Fruit fly (Drosophila melanogaster) S2 (cell line): Measurements from ENCODE around the gene CG11889.

ENCODE experiments used
- CG8478 ChIP-seq: fragments of >200 bp; optimal IDR thresholded peaks from 2 replicates; lab custom pipeline; 2018
- CTCF ChIP-seq, 2 experiments: fragments of >200 bp; optimal IDR thresholded peaks; 2 replicates each; lab custom pipeline; 2018

CG11889 gene

DNA sequence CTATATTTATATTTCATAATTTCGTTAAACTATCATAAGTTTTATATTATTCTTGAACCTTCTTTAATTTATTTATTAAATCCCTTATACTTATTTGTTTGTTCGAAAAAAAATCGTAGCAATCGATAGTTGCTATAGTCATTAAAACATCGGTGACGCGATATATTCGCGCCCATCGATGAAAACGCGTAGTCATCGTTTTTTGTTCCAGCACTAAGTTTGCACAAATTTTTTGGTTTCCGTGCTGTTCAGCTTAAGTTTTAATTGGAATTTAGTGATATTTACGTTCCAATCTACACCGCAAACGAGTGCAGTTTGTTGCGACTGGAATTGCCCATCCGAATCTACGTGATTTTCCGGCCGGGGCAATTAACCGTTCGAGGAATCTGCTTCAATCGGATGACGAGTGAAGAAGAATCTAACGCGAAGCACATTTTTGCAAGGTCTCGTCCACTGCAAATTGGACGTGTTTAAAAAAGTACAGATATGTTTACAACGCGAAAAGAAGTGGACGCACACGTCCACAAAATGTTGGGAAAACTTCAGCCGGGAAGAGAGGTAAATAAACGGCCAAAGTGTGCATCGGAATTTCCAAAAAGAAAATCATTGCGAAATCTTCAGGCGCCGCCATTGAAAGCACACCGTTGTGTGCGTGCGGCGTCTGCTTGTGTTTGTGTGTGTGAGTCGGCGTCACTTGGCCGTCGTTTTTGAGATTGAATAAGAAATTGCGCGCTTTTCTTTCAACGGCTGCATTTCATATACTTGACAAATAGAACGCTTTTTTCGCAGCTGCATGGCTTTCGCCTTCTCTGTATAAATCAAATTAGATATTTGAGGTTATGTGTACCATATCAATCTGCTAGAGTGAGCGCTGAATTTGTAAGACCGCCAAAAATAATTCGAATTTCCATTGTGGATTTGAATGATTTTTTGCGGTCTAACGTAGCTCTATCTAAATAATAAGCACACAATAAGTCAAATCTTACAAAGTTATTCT lies 20.6 kb upstream of the CG11889 start, which contains the start of gene Nup358:
Gene Nup358, plus strand, starts transcription at position 204 of the 997 bp plus-strand sequence.
- TF ChIP-seq CTCF (optimal IDR thresholded peaks at IDR 0.05; lab: Kevin White, UChicago): peak; percentile 8 to 30
- TF ChIP-seq CG8478 (lab: Kevin White, UChicago): no peak

DNA sequence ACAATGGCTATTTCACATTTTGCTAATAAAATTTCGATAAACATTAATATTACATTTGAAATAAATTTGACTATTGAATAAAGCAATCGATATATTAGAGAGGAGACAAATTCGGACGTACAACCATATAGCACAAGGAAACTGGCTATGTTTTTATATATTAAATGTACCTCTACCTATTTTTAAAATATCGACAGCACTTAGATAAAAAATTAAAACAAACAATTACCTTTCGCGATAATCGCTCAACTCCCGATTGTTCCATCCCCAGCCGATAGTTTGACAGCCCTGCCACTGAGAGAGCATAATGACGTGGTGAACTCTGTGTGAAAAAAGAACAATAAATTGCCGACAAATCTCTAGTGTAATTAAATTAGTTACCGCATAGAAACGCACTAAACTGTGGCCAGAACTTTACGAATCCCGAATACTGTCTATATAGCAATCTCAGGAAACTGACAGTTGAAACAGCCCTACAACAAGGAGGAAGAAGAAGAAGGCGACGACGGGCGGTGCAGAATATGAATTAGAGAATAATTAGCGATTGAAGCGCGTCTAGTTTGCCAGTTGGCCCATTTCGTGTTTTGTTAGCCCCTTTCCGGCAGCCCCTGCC lies 11.3 kb upstream of the CG11889 start, which contains the start of gene CG11857:
Gene CG11857, plus strand, starts transcription at position 271 of the 613 bp plus-strand sequence.
- peak; percentile 7 to 17 for TF ChIP-seq CTCF (optimal IDR thresholded peaks at IDR 0.05; lab: Kevin White, UChicago)
- no peak for TF ChIP-seq CG8478 (lab: Kevin White, UChicago)

DNA sequence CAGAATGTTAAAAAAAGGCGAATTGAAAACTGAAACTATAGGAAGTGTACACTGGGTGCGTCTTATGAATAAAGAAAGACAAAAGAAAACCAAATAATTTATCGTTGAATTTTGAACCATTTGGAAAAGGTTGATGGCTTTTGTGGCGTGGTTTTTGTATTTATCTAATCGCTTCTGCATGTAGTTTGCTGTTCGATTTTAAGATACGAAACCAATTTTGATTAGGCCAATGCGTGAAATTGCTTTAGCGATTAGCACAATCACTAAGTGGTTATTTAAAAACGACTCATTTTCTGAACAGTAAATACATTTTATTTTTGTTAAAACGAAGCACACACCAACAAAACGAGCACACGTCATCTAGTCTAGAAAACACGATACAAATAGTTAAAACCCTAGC lies 9.3 kb upstream of the CG11889 start:
- TF ChIP-seq CTCF (optimal IDR thresholded peaks at IDR 0.05; lab: Kevin White, UChicago): no peak
- no peak for TF ChIP-seq CG8478 (lab: Kevin White, UChicago)

DNA sequence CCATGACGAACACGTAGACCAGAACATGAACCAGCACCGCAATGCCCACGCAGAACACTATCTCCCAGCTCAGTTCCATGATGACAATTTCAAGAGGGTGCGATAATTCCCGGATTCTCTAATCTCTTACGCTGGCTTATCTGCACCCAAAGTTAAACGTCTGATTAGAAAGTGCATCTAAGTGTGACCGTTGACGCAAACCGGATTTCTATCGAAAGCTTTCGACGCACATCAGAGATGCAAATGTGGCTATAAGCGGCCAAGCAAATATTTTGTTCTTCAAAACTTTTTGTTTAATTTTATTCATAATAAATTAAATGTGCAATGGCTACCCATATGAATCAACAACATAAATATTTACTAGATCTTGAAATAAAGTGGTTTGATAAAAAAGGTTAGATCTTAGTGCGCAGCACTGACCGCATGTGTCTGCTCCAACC lies 7.7 kb upstream of the CG11889 start, which contains the start of the genes Kdsr and CG11858:
Gene Kdsr, minus strand, starts transcription at position 177 of the 440 bp plus-strand sequence.
Gene CG11858, plus strand, starts transcription at position 420 of the 440 bp plus-strand sequence.
- no peak for TF ChIP-seq CTCF (optimal IDR thresholded peaks at IDR 0.05; lab: Kevin White, UChicago)
- no peak for TF ChIP-seq CG8478 (lab: Kevin White, UChicago)

DNA sequence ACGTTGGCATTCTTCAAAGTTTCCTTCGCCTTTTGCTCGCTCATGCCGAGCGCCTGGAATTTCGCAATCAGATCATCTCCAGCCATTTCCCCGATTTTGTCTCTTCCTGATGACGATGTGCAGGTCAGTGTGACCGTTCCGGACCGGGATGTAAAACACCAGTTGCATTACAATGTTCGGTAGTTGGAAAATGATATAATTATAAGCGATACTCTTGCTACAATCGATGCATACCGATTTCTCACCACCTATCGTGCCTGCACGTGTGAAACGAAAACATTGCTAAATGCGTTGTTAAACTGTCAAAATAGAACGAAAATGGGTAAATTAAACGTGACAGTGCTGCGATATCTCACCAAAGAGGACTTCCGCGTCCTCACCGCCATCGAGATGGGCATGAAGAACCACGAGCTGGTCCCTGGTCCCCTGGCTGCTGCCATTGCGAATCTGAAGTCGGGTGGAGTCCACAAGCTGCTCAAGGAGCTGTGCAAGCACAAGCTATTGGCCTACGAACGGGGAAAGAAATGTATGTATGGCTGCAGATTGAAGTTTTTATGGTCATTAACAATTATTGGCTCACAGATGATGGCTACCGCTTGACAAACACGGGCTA lies 4.3 kb upstream of the CG11889 start, which contains the start of the genes GlnRS and RIOK2:
Gene GlnRS, minus strand, starts transcription at position 133 of the 613 bp plus-strand sequence.
Gene RIOK2, plus strand, starts transcription at position 256 of the 613 bp plus-strand sequence.
- TF ChIP-seq CG8478 (lab: Kevin White, UChicago) (no peak), CTCF (optimal IDR thresholded peaks at IDR 0.05; lab: Kevin White, UChicago) (peak; percentile 0 to 51)

DNA sequence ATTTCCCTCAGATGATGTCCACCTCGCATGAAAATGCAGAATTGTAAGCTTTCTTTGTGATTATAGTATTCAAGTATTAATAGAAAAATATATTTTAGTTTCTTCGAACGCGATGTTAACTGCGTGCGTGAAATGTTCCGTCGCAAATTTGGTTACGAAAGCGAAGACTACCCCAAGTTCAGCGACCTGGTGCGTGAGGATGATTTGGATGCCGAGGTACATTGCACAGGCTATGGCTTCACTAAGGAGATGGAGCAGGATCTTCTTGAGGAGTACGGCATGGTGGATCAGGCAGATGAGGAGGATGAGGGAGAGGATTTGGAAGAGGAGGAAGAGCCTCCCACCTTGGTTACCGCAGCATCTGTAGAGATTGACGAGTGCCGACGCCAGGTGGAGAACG lies 3.3 kb upstream of the CG11889 start:
- TF ChIP-seq CG8478 (lab: Kevin White, UChicago) (no peak), CTCF (optimal IDR thresholded peaks at IDR 0.05; lab: Kevin White, UChicago) (no peak)

DNA sequence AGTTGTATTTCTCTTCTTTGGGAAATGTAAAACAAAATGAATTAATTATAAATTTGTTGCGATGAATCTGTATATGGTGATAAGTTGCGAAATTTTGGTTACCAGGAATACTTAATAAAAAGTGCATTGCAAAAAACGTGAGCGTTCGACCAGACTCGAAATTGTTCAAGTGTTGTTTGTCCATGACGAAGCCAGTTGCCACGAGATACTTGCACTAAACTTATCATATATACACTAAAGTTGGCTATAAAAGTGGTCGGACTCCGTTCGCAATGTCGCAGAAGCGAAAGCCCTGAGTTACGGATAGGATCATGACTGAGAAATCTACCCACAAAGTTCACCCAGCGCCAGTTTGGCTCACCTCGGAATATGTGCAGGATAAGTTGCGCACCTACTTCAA lies 3.5 kb downstream of the CG11889 start, which contains the start of gene CG11878:
Gene CG11878, plus strand, starts transcription at position 301 of the 400 bp plus-strand sequence.
- TF ChIP-seq CTCF (optimal IDR thresholded peaks at IDR 0.05; lab: Kevin White, UChicago) (no peak), CG8478 (lab: Kevin White, UChicago) (no peak)

DNA sequence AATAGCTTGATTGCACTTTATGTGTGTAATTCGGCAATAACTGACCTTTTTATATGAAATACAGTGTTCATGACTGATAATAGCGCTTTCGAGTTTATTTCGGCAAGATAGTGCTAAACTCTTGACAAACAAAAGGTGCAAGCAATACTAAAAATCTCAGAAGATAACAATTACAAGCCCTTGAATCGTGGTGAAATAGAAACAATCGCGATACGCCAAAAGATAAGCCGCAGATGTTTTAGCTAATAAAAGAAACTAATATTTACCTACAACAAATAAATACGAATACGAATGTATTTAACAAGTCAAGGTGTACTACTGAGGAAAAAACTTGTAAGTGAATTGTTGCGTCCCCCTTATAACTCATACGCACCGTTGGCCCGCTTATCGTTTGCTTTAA lies 5.3 kb downstream of the CG11889 start:
- no peak for TF ChIP-seq CG8478 (lab: Kevin White, UChicago)
- no peak for TF ChIP-seq CTCF (optimal IDR thresholded peaks at IDR 0.05; lab: Kevin White, UChicago)

DNA sequence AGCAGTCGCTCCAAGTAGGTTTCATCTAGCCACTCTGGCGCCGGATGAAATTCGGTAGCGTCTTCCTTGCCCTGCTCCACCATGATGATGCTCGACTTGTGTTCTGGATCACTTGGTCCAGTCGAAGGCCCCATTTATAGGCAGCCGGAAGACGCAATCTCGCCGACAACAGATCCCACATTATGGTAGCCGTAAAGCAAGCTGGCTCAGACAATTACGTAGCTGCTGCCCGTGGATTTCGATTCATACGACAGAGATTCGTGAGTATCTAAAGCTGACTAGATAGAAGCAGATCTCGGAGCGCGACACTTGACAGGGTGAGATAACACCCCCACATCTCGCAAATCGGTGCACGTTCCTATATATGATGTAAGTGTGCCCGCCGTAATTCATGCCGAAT lies 7.1 kb downstream of the CG11889 start, which contains the start of gene CG10513:
Gene CG10513, minus strand, starts transcription at position 101 of the 400 bp plus-strand sequence.
- no peak for TF ChIP-seq CTCF (optimal IDR thresholded peaks at IDR 0.05; lab: Kevin White, UChicago)
- TF ChIP-seq CG8478 (lab: Kevin White, UChicago): no peak

DNA sequence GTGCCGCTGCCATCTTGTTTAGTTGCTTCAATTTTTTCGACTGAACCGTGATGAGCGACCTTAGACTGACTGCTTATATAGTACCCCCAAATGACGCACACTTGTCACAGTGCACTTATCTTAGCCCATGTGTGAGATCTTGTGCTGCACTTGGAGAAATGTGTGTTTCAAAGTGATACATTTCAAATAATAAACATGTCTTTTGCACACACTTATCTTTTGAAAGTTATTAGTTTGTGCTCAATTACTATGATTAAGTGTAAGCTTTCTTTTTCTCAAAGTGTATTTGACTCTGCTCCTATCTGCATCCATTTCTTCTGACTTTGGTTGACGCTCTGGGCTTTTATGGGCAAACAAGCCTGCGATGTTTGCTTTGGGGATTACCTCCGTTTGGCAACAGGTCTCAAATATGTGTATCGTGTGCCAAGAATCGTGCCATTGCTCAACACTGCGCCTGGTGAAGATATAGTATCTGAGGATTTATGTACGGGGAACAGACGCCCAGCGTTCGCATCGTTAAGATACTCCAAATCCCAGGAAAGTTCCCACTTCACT lies 9.9 kb downstream of the CG11889 start, which contains the start of gene CG10514:
Gene CG10514, minus strand, starts transcription at position 51 of the 555 bp plus-strand sequence.
- no peak for TF ChIP-seq CG8478 (lab: Kevin White, UChicago)
- TF ChIP-seq CTCF (optimal IDR thresholded peaks at IDR 0.05; lab: Kevin White, UChicago): no peak

DNA sequence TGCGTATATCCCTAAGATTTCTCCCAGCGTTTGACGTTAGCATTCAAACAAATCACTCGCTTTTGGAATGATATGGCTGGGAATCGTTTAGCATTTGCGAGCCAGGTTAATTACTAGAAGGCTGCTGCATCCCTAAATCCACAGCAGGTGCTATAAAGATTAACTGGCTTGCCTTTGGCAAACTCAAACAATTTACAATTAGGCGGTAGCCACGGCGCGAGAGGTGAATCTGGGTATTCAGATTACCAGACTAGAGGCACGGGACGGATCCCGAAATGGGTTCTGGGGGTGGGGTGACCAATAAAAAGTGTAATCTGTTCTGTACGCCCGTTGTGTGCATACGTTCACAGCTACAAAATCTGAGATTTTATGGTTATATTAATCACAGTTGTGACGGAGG lies 11.2 kb downstream of the CG11889 start, which contains the start of gene CG11892:
Gene CG11892, plus strand, starts transcription at position 384 of the 400 bp plus-strand sequence.
- TF ChIP-seq CG8478 (lab: Kevin White, UChicago) (no peak), CTCF (optimal IDR thresholded peaks at IDR 0.05; lab: Kevin White, UChicago) (no peak)

DNA sequence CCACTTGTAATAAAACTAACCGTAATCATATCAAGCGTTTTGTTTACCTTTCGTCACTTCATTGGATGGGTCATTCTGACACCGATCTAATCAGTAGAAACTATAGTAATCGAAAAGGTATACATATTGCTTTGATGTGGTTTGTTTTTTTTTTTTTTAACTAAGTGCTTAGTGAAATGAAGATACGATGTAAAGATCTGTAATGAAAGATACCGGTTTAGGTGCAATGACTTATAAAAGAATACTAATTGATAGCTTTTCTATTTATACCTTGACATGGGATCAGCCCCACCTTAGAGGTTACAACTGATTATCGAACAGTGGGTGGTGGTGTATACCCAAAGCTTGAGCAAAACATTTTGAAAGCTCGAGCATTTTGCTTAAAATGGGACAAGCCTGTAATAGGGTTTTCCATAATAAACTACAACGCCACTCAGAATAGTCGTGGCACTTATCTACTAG lies 13.2 kb downstream of the CG11889 start, which contains the start of gene CG31300:
Gene CG31300, plus strand, starts transcription at position 412 of the 462 bp plus-strand sequence.
- TF ChIP-seq CTCF (optimal IDR thresholded peaks at IDR 0.05; lab: Kevin White, UChicago): no peak
- TF ChIP-seq CG8478 (lab: Kevin White, UChicago): no peak

DNA sequence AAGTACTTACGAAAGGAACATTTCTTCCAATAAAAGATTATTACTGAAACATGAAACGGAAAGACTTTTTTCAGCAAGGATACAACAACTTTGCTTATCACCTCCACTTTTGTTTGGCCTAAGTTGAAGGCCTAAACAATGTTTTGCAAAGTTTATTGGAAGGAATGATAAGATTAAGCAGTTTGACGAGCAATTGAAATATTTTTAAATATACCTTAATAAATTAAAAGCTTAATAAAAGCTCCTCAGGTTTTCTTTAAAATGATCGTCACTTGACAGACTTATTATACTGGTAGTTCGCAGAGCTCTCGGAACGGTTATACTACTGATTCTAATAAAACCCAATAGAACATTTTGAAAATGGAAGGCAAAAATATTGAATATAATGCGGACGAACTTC lies 15.2 kb downstream of the CG11889 start, which contains the start of gene CG31104:
Gene CG31104, plus strand, starts transcription at position 301 of the 400 bp plus-strand sequence.
- no peak for TF ChIP-seq CG8478 (lab: Kevin White, UChicago)
- no peak for TF ChIP-seq CTCF (optimal IDR thresholded peaks at IDR 0.05; lab: Kevin White, UChicago)
